Worm (Caenorhabditis elegans) whole organism, L4/young adult: ENCODE data around the gene W02D7.8.

Source experiments
- W03F9.2 ChIP-seq: fragments of 150-350 bp; optimal IDR thresholded peaks from 2 replicates; lab custom pipeline; 2014; ENCODE audit warnings: missing biosample characterization, missing genetic modification characterization
- him-1 ChIP-seq: sonication (generic microtip); optimal IDR thresholded peaks from 2 replicates; lab custom pipeline; 2016; ENCODE audit warnings: missing genotype, missing genetic modification reagents, missing genetic modification characterization, missing compliant biosample characterization

DNA sequence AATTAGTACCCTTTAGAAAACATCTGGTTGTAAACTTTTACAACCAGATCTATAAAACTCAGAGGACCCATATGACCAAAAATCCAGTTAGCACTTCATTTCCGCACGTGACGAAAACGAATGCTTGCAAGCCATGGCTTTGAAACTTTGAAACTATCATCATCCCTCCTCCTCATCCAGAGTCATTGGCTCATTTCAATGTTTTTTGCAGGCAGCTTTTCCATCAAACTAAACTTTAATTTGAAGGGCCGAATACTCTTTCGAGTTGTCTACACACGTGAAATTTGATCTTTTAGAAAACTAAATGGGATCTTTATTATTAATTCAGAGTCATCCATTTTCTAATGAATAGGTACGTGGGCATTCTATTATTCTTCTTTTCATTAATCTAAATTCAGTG, 44.1 kb downstream of the W02D7.8 start:
- no peak for TF ChIP-seq W03F9.2
- no peak for TF ChIP-seq him-1 (tag; lab: Kevin White, UChicago)
